Worm (Caenorhabditis elegans) whole organism, L4 larva: ENCODE results near the gene C32C4.16.
A peak's percentile ranks its signal among the peaks of the same experiment; 100 is the strongest.

ENCODE experiments used
- D1046.2 ChIP-seq: fragments of 200-800 bp; sonication (Bioruptor generic); IDR thresholded peaks from 2 replicates; pipeline ENCODE4 v1.3.6; 2022; ENCODE audit warnings: missing genetic modification characterization, missing compliant biosample characterization
- F26F4.8 ChIP-seq: fragments of 200-800 bp; sonication (Bioruptor generic); conservative IDR thresholded peaks from 2 replicates; pipeline ENCODE4 v1.3.6; 2022; ENCODE audit warnings: missing genetic modification characterization, missing compliant biosample characterization
- R02D3.7 ChIP-seq: fragments of 150-350 bp; sonication (generic microtip); optimal IDR thresholded peaks from 3 replicates; lab custom pipeline; 2014; ENCODE audit warnings: missing biosample characterization, missing genetic modification characterization
- Y5F2A.4 ChIP-seq: fragments of 200-800 bp; sonication (Bioruptor generic); optimal IDR thresholded peaks from 2 replicates; lab custom pipeline; 2018; ENCODE audit warnings: mild to moderate bottlenecking, missing genetic modification characterization, missing compliant biosample characterization
- Y75B8A.6 ChIP-seq: fragments of 200-800 bp; sonication (Bioruptor generic); IDR thresholded peaks from 2 replicates; pipeline ENCODE4 v1.3.6; 2022; ENCODE audit warnings: missing genetic modification reagents, missing genetic modification characterization, missing compliant biosample characterization
- ZK546.5 ChIP-seq, 2 experiments: sonication (generic microtip); optimal IDR thresholded peaks; 2 replicates each; lab custom pipeline; 2017; ENCODE audit warnings: missing biosample characterization in 2 of 2, missing genetic modification characterization in 2 of 2
- aha-1 ChIP-seq: fragments of 150-350 bp; peaks from one replicate; lab custom pipeline; 2014; ENCODE audit warnings: missing biosample characterization, missing genetic modification characterization
- attf-4 ChIP-seq: sonication (generic microtip); optimal IDR thresholded peaks from 3 replicates; lab custom pipeline; 2017; ENCODE audit warnings: missing biosample characterization, missing genetic modification characterization
- ceh-20 ChIP-seq: fragments of 200-800 bp; sonication (Bioruptor generic); IDR thresholded peaks from 2 replicates; pipeline ENCODE4 v1.3.6; 2022; ENCODE audit warnings: missing genetic modification reagents, missing genetic modification characterization, missing compliant biosample characterization
- ceh-32 ChIP-seq: sonication (generic microtip); optimal IDR thresholded peaks from 2 replicates; lab custom pipeline; 2016; ENCODE audit warnings: mild to moderate bottlenecking, missing genetic modification characterization, missing compliant biosample characterization; ENCODE audit not compliant: poor library complexity
- ceh-62 ChIP-seq: sonication (generic microtip); optimal IDR thresholded peaks from 2 replicates; lab custom pipeline; 2017; ENCODE audit warnings: missing biosample characterization, missing genetic modification characterization
- ces-1 ChIP-seq: fragments of 150-350 bp; sonication (generic microtip); optimal IDR thresholded peaks from 4 replicates; lab custom pipeline; 2014; ENCODE audit warnings: missing biosample characterization, missing genetic modification reagents, missing genetic modification characterization
- cey-2 ChIP-seq: sonication (generic microtip); optimal IDR thresholded peaks from 3 replicates; lab custom pipeline; 2017; ENCODE audit warnings: missing genetic modification characterization, mild to moderate bottlenecking, missing compliant biosample characterization, antibody characterized with exemption, borderline replicate concordance; ENCODE audit not compliant: insufficient read depth
- dmd-9 ChIP-seq: fragments of 200-800 bp; sonication (Bioruptor generic); IDR thresholded peaks from 2 replicates; pipeline ENCODE4 v1.3.6; 2022; ENCODE audit warnings: missing genetic modification reagents, missing genetic modification characterization, missing compliant biosample characterization
- egl-27 ChIP-seq: sonication (generic microtip); optimal IDR thresholded peaks from 3 replicates; lab custom pipeline; 2017; ENCODE audit warnings: missing biosample characterization, missing genetic modification reagents, missing genetic modification characterization
- egl-43 ChIP-seq: fragments of 200-800 bp; sonication (Bioruptor generic); IDR thresholded peaks from 2 replicates; pipeline ENCODE4 v1.3.6; 2022; ENCODE audit warnings: missing genetic modification reagents, missing genetic modification characterization, missing compliant biosample characterization
- fkh-10 ChIP-seq: fragments of 150-350 bp; optimal IDR thresholded peaks from 2 replicates; lab custom pipeline; 2014; ENCODE audit warnings: missing biosample characterization, missing genetic modification reagents, missing genetic modification characterization
- lin-1 ChIP-seq: fragments of 200-800 bp; sonication (Bioruptor generic); IDR thresholded peaks from 2 replicates; pipeline ENCODE4 v1.3.6; 2022; ENCODE audit warnings: missing genetic modification reagents, missing genetic modification characterization, missing compliant biosample characterization
- lir-3 ChIP-seq: sonication (generic microtip); optimal IDR thresholded peaks from 2 replicates; lab custom pipeline; 2016; ENCODE audit warnings: mild to moderate bottlenecking, missing genetic modification characterization, missing compliant biosample characterization
- lsy-2 ChIP-seq, 2 experiments: fragments of 150-350 bp in 1 of 2; sonication (generic microtip) in 1 of 2; optimal IDR thresholded peaks; 2 replicates each; lab custom pipeline; 2014 to 2017; ENCODE audit warnings: missing biosample characterization in 2 of 2, missing genetic modification characterization in 2 of 2
- mdt-29 ChIP-seq: fragments of 200-800 bp; sonication (Bioruptor generic); IDR thresholded peaks from 2 replicates; pipeline ENCODE4 v1.3.6; 2022; ENCODE audit warnings: missing genetic modification reagents, missing genetic modification characterization, missing compliant biosample characterization
- nhr-10 ChIP-seq: fragments of 150-350 bp; optimal IDR thresholded peaks from 2 replicates; lab custom pipeline; 2014; ENCODE audit warnings: missing biosample characterization, missing genetic modification characterization
- nhr-237 ChIP-seq: sonication (generic microtip); optimal IDR thresholded peaks from 2 replicates; lab custom pipeline; 2017; ENCODE audit warnings: missing biosample characterization, missing genetic modification characterization
- nhr-41 ChIP-seq: fragments of 200-800 bp; sonication (Bioruptor generic); IDR thresholded peaks from 2 replicates; pipeline ENCODE4 v1.3.6; 2022; ENCODE audit warnings: missing genetic modification reagents, missing genetic modification characterization, missing compliant biosample characterization
- nhr-42 ChIP-seq: fragments of 200-800 bp; sonication (Bioruptor generic); IDR thresholded peaks from 2 replicates; pipeline ENCODE4 v1.3.6; 2022; ENCODE audit warnings: missing genetic modification characterization, missing compliant biosample characterization
- nhr-48 ChIP-seq: sonication (generic microtip); optimal IDR thresholded peaks from 2 replicates; lab custom pipeline; 2016; ENCODE audit warnings: mild to moderate bottlenecking, missing genetic modification characterization, missing compliant biosample characterization
- nhr-76 ChIP-seq: fragments of 150-350 bp; optimal IDR thresholded peaks from 2 replicates; lab custom pipeline; 2014; ENCODE audit warnings: missing biosample characterization, missing genetic modification characterization
- pha-4 ChIP-seq, 2 experiments: fragments of 150-350 bp in 1 of 2; fragments of 200-800 bp in 1 of 2; sonication (Bioruptor generic) in 1 of 2; IDR thresholded peaks in 1 of 2; optimal IDR thresholded peaks in 1 of 2; 2 replicates each; pipeline versions ENCODE4 v1.3.6 to Lab custom; 2014 to 2022; ENCODE audit warnings: missing genetic modification characterization in 2 of 2, missing genetic modification reagents in 2 of 2, missing biosample characterization in 1 of 2, missing compliant biosample characterization in 1 of 2
- set-16 ChIP-seq: fragments of 200-800 bp; sonication (Bioruptor generic); IDR thresholded peaks from 2 replicates; pipeline ENCODE4 v1.3.6; 2022; ENCODE audit warnings: missing genetic modification reagents, missing genetic modification characterization, missing compliant biosample characterization
- snpc-4 ChIP-seq: fragments of 150-350 bp; optimal IDR thresholded peaks from 2 replicates; lab custom pipeline; 2014; ENCODE audit warnings: missing biosample characterization, missing genetic modification characterization
- tra-1 ChIP-seq: fragments of 200-800 bp; sonication (Bioruptor generic); IDR thresholded peaks from 2 replicates; pipeline ENCODE4 v1.3.6; 2022; ENCODE audit warnings: missing genetic modification reagents, missing genetic modification characterization, missing compliant biosample characterization
- zag-1 ChIP-seq: fragments of 150-350 bp; optimal IDR thresholded peaks from 2 replicates; lab custom pipeline; 2014; ENCODE audit warnings: missing biosample characterization, missing genetic modification characterization
- zfp-2 ChIP-seq: sonication (generic microtip); optimal IDR thresholded peaks from 2 replicates; lab custom pipeline; 2016; ENCODE audit warnings: mild to moderate bottlenecking, missing genetic modification characterization, missing compliant biosample characterization

Gene C32C4.16

DNA sequence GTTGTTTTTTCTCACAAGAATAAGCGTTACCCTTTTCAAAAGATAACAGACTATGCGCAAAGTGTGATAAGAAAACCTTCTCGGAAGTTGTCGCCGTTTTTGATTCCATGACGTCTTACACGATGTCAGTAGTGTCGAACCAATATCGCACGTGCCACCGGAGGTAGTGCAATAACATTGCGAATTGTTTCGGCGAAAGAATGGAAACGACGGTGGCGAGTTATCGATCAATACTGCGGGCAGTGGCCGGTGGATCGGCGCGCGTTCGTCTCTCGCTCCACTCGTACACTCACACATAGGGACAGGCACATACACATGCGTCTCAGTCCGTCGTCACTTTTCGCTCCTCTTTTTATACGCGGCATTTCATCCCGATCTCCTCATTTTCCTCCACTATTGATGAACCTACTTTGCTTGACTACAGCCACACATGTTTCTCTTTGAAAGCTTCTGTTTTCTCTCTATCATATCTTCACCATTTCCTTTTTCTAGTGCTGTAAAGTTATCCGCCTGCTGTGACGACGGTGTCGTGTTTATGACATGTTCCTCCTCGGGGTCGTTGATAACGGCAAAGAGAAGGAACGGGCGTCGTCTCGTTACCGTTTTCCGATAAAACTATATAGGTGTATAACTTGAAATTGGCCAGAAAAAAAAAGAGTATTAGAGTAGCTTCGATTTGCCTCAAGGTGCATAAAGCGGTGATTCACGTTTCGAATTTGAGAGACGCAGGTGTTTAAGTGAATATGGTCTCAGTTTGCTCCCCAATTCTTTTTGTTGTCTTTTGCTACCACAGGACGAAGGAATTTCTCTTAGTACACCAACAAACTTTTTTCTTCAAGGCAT lies 34.0 kb downstream of the C32C4.16 start (continued):
- TF ChIP-seq ceh-62 (tag; lab: Kevin White, UChicago), result no peak
- TF ChIP-seq mdt-29 (GFP tag; lab: Robert Waterston, UW), result no peak
- no peak for TF ChIP-seq zfp-2 (tag; lab: Kevin White, UChicago)
- TF ChIP-seq cey-2 (tag; lab: Kevin White, UChicago), result no peak
- 0 out of 2 replicates have a peak, but pooled peaks have one; percentile 11 for TF ChIP-seq egl-43 (GFP tag; lab: Robert Waterston, UW)
- TF ChIP-seq zag-1 (tag; lab: Kevin White, UChicago), result no peak
- TF ChIP-seq lir-3 (tag; lab: Kevin White, UChicago), result no peak
- no peak for TF ChIP-seq dmd-9
- TF ChIP-seq ZK546.5 (tag; optimal IDR thresholded peaks at IDR 0.05; lab: Kevin White, UChicago), result no peak
- no peak for TF ChIP-seq D1046.2 (GFP tag; lab: Robert Waterston, UW)
- no peak for TF ChIP-seq ceh-32
- TF ChIP-seq nhr-48, result peak; percentile 77
- TF ChIP-seq egl-27 (tag; lab: Kevin White, UChicago), result no peak
- TF ChIP-seq lsy-2 (tag; optimal IDR thresholded peaks at IDR 0.05; lab: Kevin White, UChicago), result peak in 1 of 2 experiments; percentile 6
- no peak for TF ChIP-seq nhr-237 (tag; lab: Kevin White, UChicago)
- TF ChIP-seq pha-4 (GFP tag; IDR thresholded peaks at IDR 0.05; lab: Robert Waterston, UW), result no peak
- no peak for TF ChIP-seq pha-4 (tag; optimal IDR thresholded peaks at IDR 0.05; lab: Kevin White, UChicago)
- peak; percentile 23; the same call in 1 of the 2 replicates for TF ChIP-seq lin-1 (GFP tag; lab: Robert Waterston, UW)
- TF ChIP-seq nhr-41 (GFP tag; lab: Robert Waterston, UW), result no peak; the same call in 1 of the 2 replicates
- TF ChIP-seq nhr-76 (tag; lab: Kevin White, UChicago), result no peak
- TF ChIP-seq nhr-42, result no peak

DNA sequence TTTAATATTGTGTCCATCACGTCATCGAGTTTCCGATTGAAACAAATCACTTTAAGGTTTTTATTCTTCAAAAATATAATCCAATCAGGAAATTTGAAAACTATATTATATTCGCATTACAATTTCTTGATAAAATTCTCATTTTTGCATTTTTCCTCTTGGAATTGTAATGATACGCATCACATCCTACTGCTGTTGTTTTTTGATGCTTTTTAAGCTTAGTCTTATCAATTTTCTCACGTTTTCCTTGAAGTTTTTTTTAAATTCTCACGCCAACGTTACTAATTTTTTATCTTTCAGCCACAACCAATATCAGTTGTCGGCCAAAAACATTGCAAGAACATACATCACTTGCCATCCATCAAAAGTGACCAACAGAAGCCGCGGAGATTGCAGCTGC lies 34.8 kb downstream of the C32C4.16 start, which contains the start of gene gsp-1:
TSS of gene gsp-1 (plus strand) at position 301 of the 400 bp plus-strand sequence.
- TF ChIP-seq nhr-48, result no peak
- TF ChIP-seq Y75B8A.6 (GFP tag; lab: Robert Waterston, UW), result no peak
- no peak for TF ChIP-seq zag-1 (tag; lab: Kevin White, UChicago)
- TF ChIP-seq snpc-4 (tag; lab: Kevin White, UChicago), result no peak
- peak; percentile 22 for TF ChIP-seq aha-1
- TF ChIP-seq tra-1, result no peak
- no peak for TF ChIP-seq ceh-20

DNA sequence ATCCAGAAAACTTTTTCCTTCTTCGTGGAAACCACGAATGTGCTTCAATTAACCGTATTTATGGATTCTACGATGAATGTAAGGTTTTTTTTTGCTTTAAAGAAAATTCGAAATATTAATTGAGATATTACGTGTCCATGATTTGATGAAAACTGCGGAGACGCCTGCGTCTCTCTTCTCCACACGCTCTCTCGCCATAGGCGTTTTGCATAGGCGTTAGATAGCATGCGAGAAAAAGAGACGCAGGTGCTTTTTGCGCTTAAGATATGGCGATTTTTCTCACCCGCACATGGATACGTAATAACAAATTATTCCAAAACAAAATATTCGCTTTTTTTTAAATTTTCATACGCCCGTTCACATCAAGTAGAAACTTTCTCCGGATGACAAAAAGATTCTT lies 36.1 kb downstream of the C32C4.16 start:
- TF ChIP-seq snpc-4 (tag; lab: Kevin White, UChicago), result no peak
- no peak for TF ChIP-seq Y5F2A.4 (GFP tag; lab: Kevin White, UChicago)
- no peak for TF ChIP-seq ZK546.5 (tag; optimal IDR thresholded peaks at IDR 0.05; lab: Kevin White, UChicago)

DNA sequence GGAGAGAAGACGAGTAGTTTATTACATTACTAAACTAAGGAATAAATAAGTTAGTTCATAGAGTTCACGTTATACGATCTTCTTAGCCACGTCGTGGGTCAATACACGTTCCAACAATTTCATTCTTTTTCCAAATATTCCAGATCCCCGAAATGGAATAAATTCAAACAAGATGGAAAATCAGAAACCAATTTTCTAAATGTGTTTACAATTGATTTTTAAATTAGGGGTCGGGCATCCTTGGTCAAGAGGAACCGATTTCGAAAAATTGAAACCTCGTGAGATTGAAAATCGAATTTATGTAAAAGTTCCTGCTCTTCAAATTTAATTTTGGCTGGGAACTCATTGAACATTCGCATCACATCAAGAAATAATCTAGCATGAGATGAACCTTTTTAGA lies 37.4 kb downstream of the C32C4.16 start:
- no peak for TF ChIP-seq tra-1
- peak; percentile 23 for TF ChIP-seq ces-1
- no peak for TF ChIP-seq zfp-2 (tag; lab: Kevin White, UChicago)
- peak; percentile 18 for TF ChIP-seq fkh-10 (GFP tag; lab: Kevin White, UChicago)

DNA sequence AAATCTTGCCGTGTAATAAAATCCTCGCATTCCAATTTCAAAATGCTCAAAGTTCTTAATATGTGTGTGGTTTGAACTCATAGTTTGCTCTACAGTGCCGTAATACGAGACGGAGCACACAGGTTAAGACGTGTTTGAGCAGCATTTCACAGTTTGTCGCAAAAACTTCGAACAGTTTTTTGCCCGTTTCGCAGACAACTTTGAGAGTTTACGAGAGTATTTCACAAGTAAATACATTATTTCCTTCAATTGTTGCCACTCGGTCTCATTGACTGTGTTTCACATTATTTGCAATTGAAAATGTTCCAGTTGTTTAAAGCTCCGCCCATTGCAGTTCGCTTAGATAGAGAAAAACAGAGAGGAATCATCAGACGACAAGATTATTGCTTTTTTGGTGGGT lies 40.2 kb downstream of the C32C4.16 start, which contains the start of gene F29F11.20:
TSS of gene F29F11.20 (plus strand) at position 301 of the 400 bp plus-strand sequence.
- TF ChIP-seq ceh-20 (no peak), F26F4.8 (GFP tag; lab: Robert Waterston, UW) (no peak), R02D3.7 (tag; lab: Kevin White, UChicago) (no peak), egl-43 (GFP tag; lab: Robert Waterston, UW) (no peak), attf-4 (tag; lab: Kevin White, UChicago) (no peak), set-16 (GFP tag; lab: Robert Waterston, UW) (no peak), nhr-10 (no peak)
